Fruit fly (Drosophila melanogaster): ENCODE data around the gene Cyp6d5.

- TF ChIP-seq CG8478 (optimal IDR thresholded peaks at IDR 0.05) (no peak), usp (GFP tag; optimal IDR thresholded peaks at IDR 0.05) (no peak), Dll (optimal IDR thresholded peaks at IDR 0.05) (no peak), psq (optimal IDR thresholded peaks at IDR 0.05) (no peak)
Observed at dm6 chr3R:14006224-14006892, 22.7 kb upstream of the Cyp6d5 start.
